Worm (Caenorhabditis elegans) whole organism, late embryonic: ENCODE measurements around the gene par-3.
A peak's percentile ranks its signal among the peaks of the same experiment; 100 is the strongest.

Experiments used
- C08G9.2 ChIP-seq: sonication (generic microtip); optimal IDR thresholded peaks from 2 replicates; lab custom pipeline; 2016; ENCODE audit warnings: mild to moderate bottlenecking, missing genetic modification characterization, moderate library complexity, missing compliant biosample characterization
- C38D4.7 ChIP-seq: fragments of 200-800 bp; sonication (Bioruptor generic); optimal IDR thresholded peaks from 2 replicates; lab custom pipeline; 2018; ENCODE audit warnings: mild to moderate bottlenecking, missing genetic modification characterization, moderate library complexity, missing compliant biosample characterization
- K02D7.2 ChIP-seq: sonication (generic microtip); optimal IDR thresholded peaks from 2 replicates; lab custom pipeline; 2017; ENCODE audit warnings: mild to moderate bottlenecking, missing genetic modification characterization, missing compliant biosample characterization
- K09A11.1 ChIP-seq: sonication (generic microtip); optimal IDR thresholded peaks from 2 replicates; lab custom pipeline; 2017; ENCODE audit warnings: antibody characterized with exemption, mild to moderate bottlenecking, missing genetic modification characterization, missing compliant biosample characterization; ENCODE audit not compliant: insufficient read depth
- Y22D7AL.16 ChIP-seq: sonication (generic microtip); optimal IDR thresholded peaks from 2 replicates; lab custom pipeline; 2016; ENCODE audit warnings: missing genetic modification characterization, missing compliant biosample characterization
- ahr-1 ChIP-seq: sonication (generic microtip); optimal IDR thresholded peaks from 2 replicates; lab custom pipeline; 2016; ENCODE audit warnings: missing genetic modification characterization, missing compliant biosample characterization
- ama-1 ChIP-seq: fragments of 150-350 bp; optimal IDR thresholded peaks from 2 replicates; lab custom pipeline; 2014
- ceh-14 ChIP-seq: sonication (generic microtip); optimal IDR thresholded peaks from 2 replicates; lab custom pipeline; 2016; ENCODE audit warnings: missing genotype, missing genetic modification characterization, missing compliant biosample characterization
- ceh-19 ChIP-seq: fragments of 200-800 bp; sonication (Bioruptor generic); optimal IDR thresholded peaks from 2 replicates; lab custom pipeline; 2018; ENCODE audit warnings: mild to moderate bottlenecking, missing genetic modification characterization, missing compliant biosample characterization
- ceh-24 ChIP-seq: sonication (generic microtip); optimal IDR thresholded peaks from 2 replicates; lab custom pipeline; 2016; ENCODE audit warnings: mild to moderate bottlenecking, missing genetic modification characterization, missing compliant biosample characterization
- ceh-34 ChIP-seq: sonication (generic microtip); optimal IDR thresholded peaks from 2 replicates; lab custom pipeline; 2016; ENCODE audit warnings: mild to moderate bottlenecking, missing genetic modification characterization, missing compliant biosample characterization
- ceh-45 ChIP-seq: fragments of 200-800 bp; sonication (Bioruptor generic); IDR thresholded peaks from 2 replicates; pipeline ENCODE4 v1.3.6; 2022; ENCODE audit warnings: missing genetic modification reagents, missing genetic modification characterization, missing compliant biosample characterization
- ceh-48 ChIP-seq: sonication (generic microtip); optimal IDR thresholded peaks from 2 replicates; lab custom pipeline; 2016; ENCODE audit warnings: missing genetic modification characterization, inconsistent platforms, missing compliant biosample characterization
- ceh-6 ChIP-seq: fragments of 200-800 bp; sonication (Bioruptor generic); optimal IDR thresholded peaks from 2 replicates; lab custom pipeline; 2018; ENCODE audit warnings: mild to moderate bottlenecking, missing genetic modification characterization, missing compliant biosample characterization
- dve-1 ChIP-seq: sonication (generic microtip); optimal IDR thresholded peaks from 2 replicates; lab custom pipeline; 2017; ENCODE audit warnings: antibody characterized with exemption, mild to moderate bottlenecking, missing genetic modification characterization, missing compliant biosample characterization
- elt-2 ChIP-seq: sonication (generic microtip); optimal IDR thresholded peaks from 2 replicates; lab custom pipeline; 2016; ENCODE audit warnings: missing genetic modification reagents, missing genetic modification characterization, missing compliant biosample characterization
- elt-4 ChIP-seq: sonication (generic microtip); optimal IDR thresholded peaks from 2 replicates; lab custom pipeline; 2016; ENCODE audit warnings: missing genetic modification characterization, missing compliant biosample characterization
- fax-1 ChIP-seq: sonication (generic microtip); optimal IDR thresholded peaks from 2 replicates; lab custom pipeline; 2016; ENCODE audit warnings: missing genotype, missing genetic modification characterization, missing compliant biosample characterization
- fkh-10 ChIP-seq: fragments of 150-350 bp; optimal IDR thresholded peaks from 2 replicates; lab custom pipeline; 2014; ENCODE audit warnings: missing biosample characterization, missing genetic modification reagents, missing genetic modification characterization
- fkh-6 ChIP-seq: sonication (generic microtip); optimal IDR thresholded peaks from 2 replicates; lab custom pipeline; 2016; ENCODE audit warnings: missing genetic modification characterization, missing compliant biosample characterization
- hlh-13 ChIP-seq: fragments of 200-800 bp; sonication (Bioruptor generic); optimal IDR thresholded peaks from 2 replicates; lab custom pipeline; 2018; ENCODE audit warnings: mild to moderate bottlenecking, missing genetic modification characterization, missing compliant biosample characterization
- hlh-15 ChIP-seq: sonication (generic microtip); optimal IDR thresholded peaks from 2 replicates; lab custom pipeline; 2016; ENCODE audit warnings: missing genetic modification characterization, missing compliant biosample characterization
- hlh-6 ChIP-seq: sonication (generic microtip); optimal IDR thresholded peaks from 2 replicates; lab custom pipeline; 2016; ENCODE audit warnings: missing genotype, missing genetic modification characterization, missing compliant biosample characterization
- hlh-8 ChIP-seq: sonication (generic microtip); optimal IDR thresholded peaks from 2 replicates; lab custom pipeline; 2016; ENCODE audit warnings: missing genotype, missing genetic modification characterization, missing compliant biosample characterization
- lim-6 ChIP-seq: sonication (generic microtip); optimal IDR thresholded peaks from 2 replicates; lab custom pipeline; 2016; ENCODE audit warnings: missing genetic modification characterization, missing compliant biosample characterization
- madf-2 ChIP-seq: sonication (generic microtip); optimal IDR thresholded peaks from 2 replicates; lab custom pipeline; 2017; ENCODE audit warnings: missing genetic modification characterization, missing compliant biosample characterization
- mec-3 ChIP-seq: sonication (generic microtip); optimal IDR thresholded peaks from 2 replicates; lab custom pipeline; 2016; ENCODE audit warnings: borderline replicate concordance, missing genetic modification characterization, missing compliant biosample characterization
- nfya-1 ChIP-seq: sonication (generic microtip); optimal IDR thresholded peaks from 2 replicates; lab custom pipeline; 2017; ENCODE audit warnings: missing genetic modification characterization, mild to moderate bottlenecking, missing compliant biosample characterization, antibody characterized with exemption, moderate library complexity
- nhr-11 ChIP-seq: fragments of 150-350 bp; optimal IDR thresholded peaks from 2 replicates; lab custom pipeline; 2014; ENCODE audit warnings: missing biosample characterization, missing genetic modification characterization
- nhr-232 ChIP-seq: sonication (generic microtip); optimal IDR thresholded peaks from 2 replicates; lab custom pipeline; 2016; ENCODE audit warnings: missing genetic modification characterization, missing compliant biosample characterization
- npax-4 ChIP-seq: sonication (generic microtip); optimal IDR thresholded peaks from 2 replicates; lab custom pipeline; 2016; ENCODE audit warnings: missing genetic modification characterization, missing compliant biosample characterization
- odd-2 ChIP-seq: sonication (generic microtip); optimal IDR thresholded peaks from 2 replicates; lab custom pipeline; 2017; ENCODE audit warnings: antibody characterized with exemption, mild to moderate bottlenecking, missing genetic modification characterization, missing compliant biosample characterization
- pag-3 ChIP-seq: sonication (generic microtip); optimal IDR thresholded peaks from 2 replicates; lab custom pipeline; 2016; ENCODE audit warnings: missing compliant biosample characterization, missing genetic modification characterization, borderline replicate concordance
- pha-4 ChIP-seq: fragments of 150-350 bp; optimal IDR thresholded peaks from 2 replicates; lab custom pipeline; 2018; ENCODE audit warnings: missing biosample characterization, missing genetic modification reagents, missing genetic modification characterization
- pqm-1 ChIP-seq: sonication (generic microtip); optimal IDR thresholded peaks from 2 replicates; lab custom pipeline; 2016; ENCODE audit warnings: missing genetic modification characterization, missing compliant biosample characterization
- pros-1 ChIP-seq: fragments of 150-350 bp; optimal IDR thresholded peaks from 2 replicates; lab custom pipeline; 2014; ENCODE audit warnings: missing biosample characterization, missing genetic modification reagents, missing genetic modification characterization
- sox-2 ChIP-seq: fragments of 200-800 bp; sonication (Bioruptor generic); IDR thresholded peaks from 2 replicates; pipeline ENCODE4 v1.3.6; 2022; ENCODE audit warnings: missing genetic modification reagents, missing genetic modification characterization, missing compliant biosample characterization
- syd-9 ChIP-seq: sonication (generic microtip); optimal IDR thresholded peaks from 2 replicates; lab custom pipeline; 2016; ENCODE audit warnings: mild to moderate bottlenecking, missing genetic modification characterization, moderate library complexity, missing compliant biosample characterization
- tbx-2 ChIP-seq: sonication (generic microtip); optimal IDR thresholded peaks from 2 replicates; lab custom pipeline; 2016; ENCODE audit warnings: missing genetic modification characterization, missing compliant biosample characterization
- ttx-3 ChIP-seq: sonication (generic microtip); optimal IDR thresholded peaks from 2 replicates; lab custom pipeline; 2016; ENCODE audit warnings: missing genetic modification reagents, missing genetic modification characterization, missing compliant biosample characterization
- unc-55 ChIP-seq: sonication (generic microtip); optimal IDR thresholded peaks from 2 replicates; lab custom pipeline; 2017; ENCODE audit warnings: missing biosample characterization, missing genetic modification reagents, missing genetic modification characterization
- unc-86 ChIP-seq: sonication (generic microtip); optimal IDR thresholded peaks from 2 replicates; lab custom pipeline; 2016; ENCODE audit warnings: missing genetic modification characterization, missing compliant biosample characterization

Gene par-3

ce11 chrIII:5715467-5715866, 51.4 kb downstream of the par-3 start (continued):
- TF ChIP-seq ceh-14 (tag; lab: Kevin White, UChicago) (peak; percentile 24), fkh-10 (no peak), pqm-1 (tag; lab: Kevin White, UChicago) (no peak), nhr-232 (tag; lab: Kevin White, UChicago) (no peak), K02D7.2 (tag; lab: Kevin White, UChicago) (no peak), lim-6 (tag; lab: Kevin White, UChicago) (peak; percentile 12), unc-55 (GFP tag; lab: Kevin White, UChicago) (peak; percentile 58), nhr-11 (tag; lab: Kevin White, UChicago) (no peak), ceh-24 (tag; lab: Kevin White, UChicago) (no peak), pros-1 (tag; lab: Kevin White, UChicago) (peak; percentile 71), hlh-13 (GFP tag; lab: Kevin White, UChicago) (peak; percentile 26), pag-3 (no peak), elt-2 (peak; percentile 45), ahr-1 (tag; lab: Kevin White, UChicago) (no peak), fkh-6 (tag; lab: Kevin White, UChicago) (no peak), ama-1 (peak; percentile 60), ceh-45 (GFP tag; lab: Robert Waterston, UW) (0 out of 2 replicates have a peak, but pooled peaks have one; percentile 13), hlh-6 (tag; lab: Kevin White, UChicago) (peak; percentile 61), elt-4 (tag; lab: Kevin White, UChicago) (no peak), ttx-3 (tag; lab: Kevin White, UChicago) (no peak), ceh-6 (GFP tag; lab: Kevin White, UChicago) (no peak), ceh-34 (tag; lab: Kevin White, UChicago) (peak; percentile 66), K09A11.1 (tag; lab: Kevin White, UChicago) (no peak), pha-4 (tag; lab: Kevin White, UChicago) (no peak), odd-2 (tag; lab: Kevin White, UChicago) (no peak), C08G9.2 (tag; lab: Kevin White, UChicago) (peak; percentile 7)
- TF ChIP-seq, all 69 proteins: peak for 30

DNA sequence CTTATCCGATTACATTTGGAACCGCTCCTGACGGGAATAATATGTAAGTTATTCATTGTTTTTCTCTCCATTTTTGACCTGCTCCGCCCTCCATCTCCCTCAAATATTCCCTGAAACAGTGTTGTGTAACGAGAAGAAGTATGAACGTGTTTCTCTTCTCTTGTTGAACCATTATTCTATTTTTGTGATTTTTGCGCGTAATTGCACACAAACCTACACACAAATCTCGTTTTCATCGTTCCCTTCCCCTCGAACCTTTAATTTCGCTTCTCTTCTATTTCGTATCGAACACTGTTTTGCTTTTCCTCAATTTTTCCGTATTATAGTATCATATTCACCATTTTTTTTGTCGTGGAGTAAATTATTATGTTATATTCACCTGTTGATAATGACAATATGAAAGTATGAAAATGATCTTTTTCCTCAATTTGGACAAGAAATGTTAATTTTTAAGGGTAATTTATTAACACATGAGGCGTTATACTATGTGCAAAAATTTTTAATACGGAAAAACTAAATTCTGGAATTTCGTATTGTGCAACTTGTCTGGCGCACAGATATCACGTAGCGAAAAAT, 53.2 kb downstream of the par-3 start:
- no peak for TF ChIP-seq nfya-1 (tag; lab: Kevin White, UChicago)
- no peak for TF ChIP-seq sox-2 (GFP tag; lab: Robert Waterston, UW)
- TF ChIP-seq hlh-8 (tag; lab: Kevin White, UChicago), result no peak
- TF ChIP-seq C38D4.7 (GFP tag; lab: Kevin White, UChicago), result no peak
- TF ChIP-seq mec-3 (tag; lab: Kevin White, UChicago), result no peak
- TF ChIP-seq syd-9, result no peak
- TF ChIP-seq madf-2 (tag; lab: Kevin White, UChicago), result no peak
- no peak for TF ChIP-seq elt-2
- TF ChIP-seq lim-6 (tag; lab: Kevin White, UChicago), result no peak
- no peak for TF ChIP-seq Y22D7AL.16 (tag; lab: Kevin White, UChicago)
- no peak for TF ChIP-seq unc-86
- TF ChIP-seq npax-4 (tag; lab: Kevin White, UChicago), result no peak
- TF ChIP-seq ceh-48 (tag; lab: Kevin White, UChicago), result no peak
- TF ChIP-seq tbx-2, result no peak
- no peak for TF ChIP-seq ceh-19 (GFP tag; lab: Kevin White, UChicago)
- no peak for TF ChIP-seq nhr-11 (tag; lab: Kevin White, UChicago)
- no peak for TF ChIP-seq hlh-13 (GFP tag; lab: Kevin White, UChicago)
- TF ChIP-seq hlh-15 (tag; lab: Kevin White, UChicago), result no peak
- no peak for TF ChIP-seq fax-1 (tag; lab: Kevin White, UChicago)
- no peak for TF ChIP-seq dve-1 (tag; lab: Kevin White, UChicago)
